Fruit fly (Drosophila melanogaster) whole organism: Measurements from ENCODE around the gene CG14277.

Experiments used
- CG8478 ChIP-seq: fragments of >200 bp; optimal IDR thresholded peaks from 2 replicates; lab custom pipeline; 2018; ENCODE audit warnings: inconsistent platforms
- Dll ChIP-seq: fragments of >200 bp; optimal IDR thresholded peaks from 2 replicates; lab custom pipeline; 2017
- EcR ChIP-seq, 2 experiments: fragments of >200 bp; optimal IDR thresholded peaks; 2 replicates each; lab custom pipeline; 2017; ENCODE audit warnings: missing biosample characterization in 2 of 2, missing genetic modification characterization in 2 of 2, missing genetic modification reagents in 2 of 2
- pan ChIP-seq: fragments of >200 bp; optimal IDR thresholded peaks from 2 replicates; lab custom pipeline; 2017
- psq ChIP-seq: fragments of >200 bp; optimal IDR thresholded peaks from 2 replicates; lab custom pipeline; 2017
- usp ChIP-seq: fragments of >200 bp; optimal IDR thresholded peaks from 2 replicates; lab custom pipeline; 2017; ENCODE audit warnings: missing biosample characterization, missing genetic modification characterization, mixed read lengths

CG14277 gene

dm6 chr2L:8233571-8233970, 8.7 kb upstream of the CG14277 start:
- no peak for TF ChIP-seq pan (lab: Kevin White, UChicago)
- TF ChIP-seq usp = no peak
- no peak for TF ChIP-seq EcR (GFP tag; optimal IDR thresholded peaks at IDR 0.05; lab: Kevin White, UChicago)
- no peak for TF ChIP-seq psq (lab: Kevin White, UChicago)
- no peak for TF ChIP-seq CG8478 (lab: Kevin White, UChicago)

dm6 chr2L:8239032-8239650, 3.1 kb upstream of the CG14277 start:
- TF ChIP-seq psq (lab: Kevin White, UChicago) (no peak), pan (lab: Kevin White, UChicago) (no peak), CG8478 (lab: Kevin White, UChicago) (no peak), usp (no peak), Dll (lab: Kevin White, UChicago) (no peak), EcR (GFP tag; optimal IDR thresholded peaks at IDR 0.05; lab: Kevin White, UChicago) (no peak)

DNA sequence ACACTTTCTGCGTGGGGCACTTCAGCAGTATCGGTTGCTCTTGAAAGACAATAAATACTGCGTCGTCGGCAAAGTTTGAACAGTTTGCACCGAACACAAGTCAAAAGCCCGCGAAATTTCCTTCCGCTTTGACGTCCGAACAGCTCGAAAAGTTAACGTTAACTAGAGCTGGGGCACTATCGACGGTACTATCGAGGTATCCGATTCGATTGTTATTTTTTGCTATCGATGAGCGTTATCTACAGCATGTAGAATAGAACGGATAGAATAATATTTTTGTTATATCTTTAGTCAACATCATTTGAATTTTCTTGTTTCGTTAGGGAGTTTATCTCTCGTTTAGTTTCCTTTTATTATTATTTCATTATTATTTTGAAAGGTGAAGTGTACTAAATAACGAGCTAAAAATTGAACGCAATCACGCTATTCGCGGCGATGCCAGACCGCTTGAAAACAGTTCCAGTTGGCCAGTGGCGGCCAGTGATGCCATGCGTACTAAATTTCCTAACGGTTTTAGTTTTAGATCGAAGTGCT, 2.5 kb upstream of the CG14277 start, which contains the start of gene Pvr:
Pvr (minus strand) TSS at position 167 of the 534 bp plus-strand sequence.
- TF ChIP-seq pan (lab: Kevin White, UChicago) (no peak), EcR (GFP tag; optimal IDR thresholded peaks at IDR 0.05; lab: Kevin White, UChicago) (no peak), psq (lab: Kevin White, UChicago) (no peak), Dll (lab: Kevin White, UChicago) (no peak), CG8478 (lab: Kevin White, UChicago) (no peak), usp (no peak)

- TF ChIP-seq EcR (GFP tag; optimal IDR thresholded peaks at IDR 0.05; lab: Kevin White, UChicago) (no peak), CG8478 (lab: Kevin White, UChicago) (no peak), usp (no peak), Dll (lab: Kevin White, UChicago) (no peak), pan (lab: Kevin White, UChicago) (no peak), psq (lab: Kevin White, UChicago) (no peak)
Observed at dm6 chr2L:8241700-8242099, 586 bp upstream of the CG14277 start, which contains the start of gene Spn28F. TSS of gene Spn28F (minus strand) at chr2L:8241800.

dm6 chr2L:8243903-8244302, 1.6 kb downstream of the CG14277 start, which contains the start of gene CG43057:
TSS of gene CG43057 (minus strand) at chr2L:8244003.
- TF ChIP-seq EcR (GFP tag; optimal IDR thresholded peaks at IDR 0.05; lab: Kevin White, UChicago) = no peak
- TF ChIP-seq usp = no peak
- no peak for TF ChIP-seq CG8478 (lab: Kevin White, UChicago)
- no peak for TF ChIP-seq psq (lab: Kevin White, UChicago)
- no peak for TF ChIP-seq pan (lab: Kevin White, UChicago)
- TF ChIP-seq Dll (lab: Kevin White, UChicago) = no peak

DNA sequence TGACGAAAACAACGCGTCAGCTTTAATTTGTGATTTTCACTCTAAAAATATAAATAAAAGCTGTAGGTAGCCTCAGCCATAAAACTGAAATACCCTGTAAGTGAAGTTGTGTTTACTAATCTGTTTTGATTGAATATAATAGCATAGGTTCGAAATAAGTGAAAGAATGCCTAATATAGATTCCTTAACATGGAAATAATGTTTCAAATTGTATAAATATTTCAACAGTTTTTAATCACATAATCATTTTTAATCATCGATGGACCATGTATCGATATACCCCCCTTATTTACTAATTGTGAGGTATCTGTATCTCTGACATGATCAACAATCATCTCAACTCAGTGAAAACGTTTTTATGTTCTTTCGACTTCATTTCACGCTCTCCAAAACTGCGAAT, 13.1 kb downstream of the CG14277 start:
- TF ChIP-seq Dll (lab: Kevin White, UChicago) = no peak
- no peak for TF ChIP-seq pan (lab: Kevin White, UChicago)
- no peak for TF ChIP-seq EcR (GFP tag; optimal IDR thresholded peaks at IDR 0.05; lab: Kevin White, UChicago)
- TF ChIP-seq CG8478 (lab: Kevin White, UChicago) = no peak
- no peak for TF ChIP-seq usp
- TF ChIP-seq psq (lab: Kevin White, UChicago) = no peak

DNA sequence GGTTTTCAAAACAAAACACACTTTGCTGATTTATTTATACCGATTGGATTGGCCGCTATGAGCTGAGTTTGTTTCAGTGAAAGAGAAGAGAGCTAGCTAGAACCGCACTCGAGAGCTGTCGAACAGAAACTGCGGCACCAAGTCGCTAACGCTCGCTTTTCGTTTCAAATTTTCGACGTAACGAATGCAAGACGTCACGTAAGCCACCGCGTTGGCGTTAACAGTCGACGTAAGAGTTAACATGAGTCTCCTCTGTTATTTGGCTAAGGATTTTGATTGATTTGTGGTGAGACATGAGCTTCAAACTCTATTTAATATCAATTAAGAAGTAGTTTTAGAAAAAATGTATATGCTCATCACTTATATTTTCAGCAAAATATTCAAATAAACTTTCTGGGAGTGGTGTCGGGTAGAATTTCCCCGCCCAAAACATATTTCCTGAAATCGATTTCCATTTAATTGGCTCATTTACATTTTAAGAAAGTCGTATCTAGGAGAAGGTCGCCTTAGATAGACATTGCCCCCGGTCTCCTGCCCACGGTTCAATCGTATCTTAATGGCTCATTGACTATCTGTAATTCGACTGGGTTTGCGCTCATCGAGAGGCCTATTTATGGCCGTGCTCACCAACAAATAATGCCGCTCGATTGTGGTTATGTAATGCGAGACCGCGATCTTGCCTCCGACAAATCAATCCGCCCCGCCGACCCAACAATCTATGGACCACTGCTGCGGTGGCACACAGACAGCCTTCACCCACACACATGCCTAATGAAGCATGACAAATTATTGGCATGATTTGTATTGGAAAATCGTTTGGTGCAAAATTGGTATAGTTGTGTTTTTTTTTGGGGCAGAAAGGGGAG, 15.3 kb downstream of the CG14277 start, which contains the start of gene CG8086:
CG8086 (minus strand) TSS at position 102 of the 866 bp plus-strand sequence.
- no peak for TF ChIP-seq Dll (lab: Kevin White, UChicago)

dm6 chr2L:8266145-8266544, 23.9 kb downstream of the CG14277 start:
- TF ChIP-seq pan (lab: Kevin White, UChicago) (no peak), Dll (lab: Kevin White, UChicago) (no peak), usp (no peak), psq (lab: Kevin White, UChicago) (no peak), EcR (GFP tag; optimal IDR thresholded peaks at IDR 0.05; lab: Kevin White, UChicago) (no peak), CG8478 (lab: Kevin White, UChicago) (no peak)

- TF ChIP-seq Dll (lab: Kevin White, UChicago) = no peak
- no peak for TF ChIP-seq usp
- no peak for TF ChIP-seq CG8478 (lab: Kevin White, UChicago)
- TF ChIP-seq psq (lab: Kevin White, UChicago) = no peak
- no peak for TF ChIP-seq EcR (GFP tag; optimal IDR thresholded peaks at IDR 0.05; lab: Kevin White, UChicago)
- no peak for TF ChIP-seq pan (lab: Kevin White, UChicago)
Observed at dm6 chr2L:8266670-8267435, 24.6 kb downstream of the CG14277 start.

dm6 chr2L:8268679-8269078, 26.4 kb downstream of the CG14277 start:
- TF ChIP-seq CG8478 (lab: Kevin White, UChicago) (no peak), psq (lab: Kevin White, UChicago) (no peak), pan (lab: Kevin White, UChicago) (no peak), EcR (GFP tag; optimal IDR thresholded peaks at IDR 0.05; lab: Kevin White, UChicago) (no peak), usp (no peak), Dll (lab: Kevin White, UChicago) (no peak)

- no peak for TF ChIP-seq CG8478 (lab: Kevin White, UChicago)
- no peak for TF ChIP-seq pan (lab: Kevin White, UChicago)
- no peak for TF ChIP-seq usp
- no peak for TF ChIP-seq psq (lab: Kevin White, UChicago)
- TF ChIP-seq Dll (lab: Kevin White, UChicago) = no peak
Observed at dm6 chr2L:8270916-8271315, 28.6 kb downstream of the CG14277 start.
